Worm (Caenorhabditis elegans): ENCODE data around the gene trm-2A.

- no peak for TF ChIP-seq sea-1 (GFP tag; conservative IDR thresholded peaks at IDR 0.05)
- no peak for TF ChIP-seq F13C5.2 (tag; optimal IDR thresholded peaks at IDR 0.05)
- no peak for TF ChIP-seq hnd-1 (tag; optimal IDR thresholded peaks at IDR 0.05)
- no peak for TF ChIP-seq B0310.2 (tag; optimal IDR thresholded peaks at IDR 0.05)
- TF ChIP-seq tbx-37 (GFP tag; conservative IDR thresholded peaks at IDR 0.05), result no peak
- no peak for TF ChIP-seq ama-1 (optimal IDR thresholded peaks at IDR 0.05)
- TF ChIP-seq ets-7 (tag; optimal IDR thresholded peaks at IDR 0.05), result no peak
- no peak for TF ChIP-seq aly-1 (tag; optimal IDR thresholded peaks at IDR 0.05)
- TF ChIP-seq tra-4 (tag; optimal IDR thresholded peaks at IDR 0.05), result no peak
- TF ChIP-seq flt-1 (GFP tag; IDR thresholded peaks at IDR 0.05), result no peak
- no peak for TF ChIP-seq pes-1 (GFP tag; IDR thresholded peaks at IDR 0.05)
- TF ChIP-seq hmg-4 (GFP tag; optimal IDR thresholded peaks at IDR 0.05), result no peak
These were observed 28.8 kb upstream of the trm-2A start, which contains the start of gene T02B11.9 for ce11 chrV:875945-876344.

All from whole organism, early embryonic.